Fruit fly (Drosophila melanogaster) whole organism, embryonic: ENCODE results near the gene CG34002.

Source experiments
- Bgb ChIP-seq: fragments of 200-800 bp; sonication (Bioruptor generic); IDR thresholded peaks from 2 replicates; pipeline ENCODE4 v1.3.6; 2022; ENCODE audit warnings: missing biosample characterization, missing genetic modification characterization; ENCODE audit not compliant: partially characterized antibody
- Bteb2 ChIP-seq: fragments of 200-800 bp; sonication (Bioruptor generic); optimal IDR thresholded peaks from 2 replicates; lab custom pipeline; 2016; ENCODE audit warnings: missing biosample characterization, missing genetic modification characterization
- CG10147 ChIP-seq: fragments of 200-800 bp; sonication (Bioruptor generic); optimal IDR thresholded peaks from 2 replicates; lab custom pipeline; 2019; ENCODE audit warnings: missing biosample characterization, mild to moderate bottlenecking, missing genetic modification characterization, moderate library complexity
- CG11085 ChIP-seq: fragments of 200-800 bp; sonication (Bioruptor generic); IDR thresholded peaks from 2 replicates; pipeline ENCODE4 v1.3.6; 2022; ENCODE audit warnings: missing biosample characterization, missing genetic modification characterization
- CG12104 ChIP-seq: fragments of 200-800 bp; sonication (Bioruptor generic); optimal IDR thresholded peaks from 3 replicates; lab custom pipeline; 2016; ENCODE audit warnings: missing biosample characterization, missing genetic modification characterization
- CG12155 ChIP-seq: fragments of 200-800 bp; sonication (Bioruptor generic); optimal IDR thresholded peaks from 3 replicates; lab custom pipeline; 2016; ENCODE audit warnings: missing biosample characterization, missing genetic modification characterization
- CG16815 ChIP-seq: fragments of 200-800 bp; sonication (Bioruptor generic); optimal IDR thresholded peaks from 3 replicates; lab custom pipeline; 2017; ENCODE audit warnings: missing biosample characterization, mild to moderate bottlenecking, missing genetic modification characterization
- CG18262 ChIP-seq: fragments of 200-800 bp; optimal IDR thresholded peaks from 3 replicates; lab custom pipeline; 2019; ENCODE audit warnings: missing biosample characterization, mild to moderate bottlenecking, missing genetic modification characterization, moderate library complexity
- CG1832 ChIP-seq: fragments of 200-800 bp; sonication (Bioruptor generic); optimal IDR thresholded peaks from 2 replicates; lab custom pipeline; 2017; ENCODE audit warnings: missing biosample characterization, mild to moderate bottlenecking, missing genetic modification characterization, inconsistent platforms
- CG30020 ChIP-seq: fragments of 200-800 bp; optimal IDR thresholded peaks from 2 replicates; lab custom pipeline; 2019; ENCODE audit warnings: missing biosample characterization, mild to moderate bottlenecking, missing genetic modification characterization, moderate library complexity
- CG30431 ChIP-seq: fragments of 200-800 bp; sonication (Bioruptor generic); optimal IDR thresholded peaks from 2 replicates; lab custom pipeline; 2017; ENCODE audit warnings: missing biosample characterization, missing genetic modification characterization
- CG32772 ChIP-seq: fragments of 200-800 bp; sonication (Bioruptor generic); IDR thresholded peaks from 2 replicates; pipeline ENCODE4 v1.3.6; 2022; ENCODE audit warnings: missing biosample characterization, missing genetic modification characterization
- CG3995 ChIP-seq: fragments of 200-800 bp; sonication (Bioruptor generic); optimal IDR thresholded peaks from 3 replicates; lab custom pipeline; 2016; ENCODE audit warnings: missing biosample characterization, missing genetic modification characterization
- CG4282 ChIP-seq: fragments of 200-800 bp; sonication (Bioruptor generic); optimal IDR thresholded peaks from 2 replicates; lab custom pipeline; 2016; ENCODE audit warnings: missing biosample characterization, missing genetic modification characterization
- CG9609 ChIP-seq: fragments of 200-800 bp; sonication (Bioruptor generic); optimal IDR thresholded peaks from 3 replicates; lab custom pipeline; 2016; ENCODE audit warnings: missing biosample characterization, missing genetic modification characterization
- CG9932 ChIP-seq: fragments of 200-800 bp; sonication (Bioruptor generic); IDR thresholded peaks from 2 replicates; pipeline ENCODE4 v1.3.6; 2022; ENCODE audit warnings: missing biosample characterization, missing genetic modification characterization
- D ChIP-seq, 2 experiments: fragments of 200-800 bp in 1 of 2; fragments of >200 bp in 1 of 2; sonication (Bioruptor generic) in 1 of 2; optimal IDR thresholded peaks; 2 replicates in 1 of 2; 3 replicates in 1 of 2; lab custom pipeline; 2017; ENCODE audit warnings: mild to moderate bottlenecking in 1 of 2, missing biosample characterization in 1 of 2, missing genetic modification characterization in 1 of 2, missing genetic modification reagents in 1 of 2
- Doc3 ChIP-seq: fragments of 200-800 bp; sonication (Bioruptor generic); IDR thresholded peaks from 3 replicates; pipeline ENCODE4 v1.3.6; 2022; ENCODE audit warnings: missing biosample characterization, missing genetic modification characterization; ENCODE audit not compliant: partially characterized antibody
- Gug ChIP-seq: fragments of 200-800 bp; sonication (Bioruptor generic); IDR thresholded peaks from 4 replicates; pipeline ENCODE4 v1.3.6; 2022; ENCODE audit warnings: missing biosample characterization, missing genetic modification characterization
- HLHmδ ChIP-seq: fragments of 200-800 bp; sonication (Bioruptor generic); optimal IDR thresholded peaks from 2 replicates; lab custom pipeline; 2018; ENCODE audit warnings: missing biosample characterization, mild to moderate bottlenecking, missing genetic modification characterization, moderate library complexity
- Hsf ChIP-seq: fragments of 200-800 bp; sonication (Bioruptor generic); optimal IDR thresholded peaks from 3 replicates; lab custom pipeline; 2016; ENCODE audit warnings: missing biosample characterization, missing genetic modification characterization
- MBD-R2 ChIP-seq: fragments of 200-800 bp; sonication (Bioruptor generic); IDR thresholded peaks from 2 replicates; pipeline ENCODE4 v1.3.6; 2022; ENCODE audit warnings: missing biosample characterization, missing genetic modification characterization
- Mad ChIP-seq: fragments of 200-800 bp; sonication (Bioruptor generic); optimal IDR thresholded peaks from 2 replicates; lab custom pipeline; 2016; ENCODE audit warnings: missing biosample characterization, missing genetic modification characterization
- NC2β ChIP-seq: fragments of 200-800 bp; sonication (Bioruptor generic); optimal IDR thresholded peaks from 2 replicates; lab custom pipeline; 2016; ENCODE audit warnings: missing biosample characterization, missing genetic modification characterization
- Neu2 ChIP-seq: fragments of 200-800 bp; sonication (Bioruptor generic); optimal IDR thresholded peaks from 3 replicates; lab custom pipeline; 2016; ENCODE audit warnings: missing biosample characterization, missing genetic modification characterization, borderline replicate concordance
- Scr ChIP-seq: fragments of 200-800 bp; sonication (Bioruptor generic); IDR thresholded peaks from 2 replicates; pipeline ENCODE4 v1.3.6; 2022; ENCODE audit warnings: missing biosample characterization, missing genetic modification characterization; ENCODE audit not compliant: partially characterized antibody
- Sry-δ ChIP-seq: fragments of 200-800 bp; sonication (Bioruptor generic); optimal IDR thresholded peaks from 2 replicates; lab custom pipeline; 2016; ENCODE audit warnings: missing biosample characterization, missing genetic modification characterization
- Vsx1 ChIP-seq: fragments of 200-800 bp; sonication (Bioruptor generic); optimal IDR thresholded peaks from 2 replicates; lab custom pipeline; 2017; ENCODE audit warnings: missing biosample characterization, mild to moderate bottlenecking, missing genetic modification characterization, missing genetic modification reagents
- YL-1 ChIP-seq: fragments of 200-800 bp; sonication (Bioruptor generic); optimal IDR thresholded peaks from 3 replicates; lab custom pipeline; 2017; ENCODE audit warnings: missing biosample characterization, mild to moderate bottlenecking, missing genetic modification characterization
- ato ChIP-seq: fragments of 200-800 bp; sonication (Bioruptor generic); IDR thresholded peaks from 2 replicates; pipeline ENCODE4 v1.3.6; 2022; ENCODE audit warnings: missing biosample characterization, missing genetic modification characterization; ENCODE audit not compliant: partially characterized antibody
- chinmo ChIP-seq: fragments of 200-800 bp; sonication (Bioruptor generic); IDR thresholded peaks from 4 replicates; pipeline ENCODE4 v1.3.6; 2022; ENCODE audit warnings: missing biosample characterization, missing genetic modification characterization; ENCODE audit not compliant: partially characterized antibody
- chm ChIP-seq: fragments of 200-800 bp; sonication (Bioruptor generic); IDR thresholded peaks from 2 replicates; pipeline ENCODE4 v1.3.6; 2022; ENCODE audit warnings: missing biosample characterization, missing genetic modification characterization
- da ChIP-seq: fragments of 200-800 bp; sonication (Bioruptor generic); optimal IDR thresholded peaks from 2 replicates; lab custom pipeline; 2016; ENCODE audit warnings: missing biosample characterization, missing genetic modification characterization
- h ChIP-seq: fragments of >200 bp; optimal IDR thresholded peaks from 2 replicates; lab custom pipeline; 2017
- inv ChIP-seq: fragments of 200-800 bp; sonication (Bioruptor generic); IDR thresholded peaks from 2 replicates; pipeline ENCODE4 v1.3.6; 2022; ENCODE audit warnings: missing biosample characterization, missing genetic modification characterization; ENCODE audit not compliant: partially characterized antibody
- jigr1 ChIP-seq: fragments of 200-800 bp; sonication (Bioruptor generic); IDR thresholded peaks from 3 replicates; pipeline ENCODE4 v1.3.6; 2022; ENCODE audit warnings: missing biosample characterization, missing genetic modification characterization
- lola ChIP-seq, 3 experiments: fragments of >200 bp in 2 of 3; fragments of 200-800 bp in 1 of 3; sonication (Bioruptor generic) in 1 of 3; optimal IDR thresholded peaks; 2 replicates each; lab custom pipeline; 2017 to 2019; ENCODE audit warnings: missing biosample characterization in 3 of 3, missing genetic modification characterization in 3 of 3, mild to moderate bottlenecking in 1 of 3, moderate library complexity in 1 of 3
- mld ChIP-seq: fragments of 200-800 bp; sonication (Bioruptor generic); IDR thresholded peaks from 3 replicates; pipeline ENCODE4 v1.3.6; 2022; ENCODE audit warnings: missing biosample characterization, missing genetic modification characterization; ENCODE audit not compliant: partially characterized antibody
- nerfin-2 ChIP-seq: fragments of 200-800 bp; sonication (Bioruptor generic); IDR thresholded peaks from 2 replicates; pipeline ENCODE4 v1.3.6; 2022; ENCODE audit warnings: missing biosample characterization, missing genetic modification characterization; ENCODE audit not compliant: partially characterized antibody
- nmo ChIP-seq: fragments of 200-800 bp; sonication (Bioruptor generic); optimal IDR thresholded peaks from 2 replicates; lab custom pipeline; 2018; ENCODE audit warnings: missing biosample characterization, mild to moderate bottlenecking, missing genetic modification characterization, moderate library complexity
- p53 ChIP-seq: fragments of 200-800 bp; sonication (Bioruptor generic); optimal IDR thresholded peaks from 2 replicates; lab custom pipeline; 2016; ENCODE audit warnings: missing biosample characterization, missing genetic modification characterization
- pzg ChIP-seq: fragments of 200-800 bp; sonication (Bioruptor generic); optimal IDR thresholded peaks from 3 replicates; lab custom pipeline; 2018; ENCODE audit warnings: missing biosample characterization, mild to moderate bottlenecking, missing genetic modification characterization, moderate library complexity
- sc ChIP-seq, 3 experiments: fragments of >200 bp in 2 of 3; fragments of 200-800 bp in 1 of 3; sonication (Bioruptor generic) in 1 of 3; optimal IDR thresholded peaks; 2 replicates in 2 of 3; 3 replicates in 1 of 3; lab custom pipeline; 2017; ENCODE audit warnings: mild to moderate bottlenecking in 1 of 3, missing biosample characterization in 1 of 3, missing genetic modification characterization in 1 of 3, missing genetic modification reagents in 1 of 3
- shn ChIP-seq: fragments of 200-800 bp; sonication (Bioruptor generic); optimal IDR thresholded peaks from 3 replicates; lab custom pipeline; 2016; ENCODE audit warnings: missing biosample characterization, missing genetic modification characterization
- tin ChIP-seq: fragments of 200-800 bp; sonication (Bioruptor generic); optimal IDR thresholded peaks from 3 replicates; lab custom pipeline; 2016; ENCODE audit warnings: missing biosample characterization, missing genetic modification characterization
- twi ChIP-seq: fragments of 200-800 bp; optimal IDR thresholded peaks from 2 replicates; lab custom pipeline; 2019; ENCODE audit warnings: missing biosample characterization, mild to moderate bottlenecking, missing genetic modification characterization, moderate library complexity
- unc-4 ChIP-seq: fragments of 200-800 bp; sonication (Bioruptor generic); IDR thresholded peaks from 2 replicates; pipeline ENCODE4 v1.3.6; 2022; ENCODE audit warnings: missing biosample characterization, missing genetic modification characterization; ENCODE audit not compliant: partially characterized antibody
- vnd ChIP-seq: fragments of 200-800 bp; sonication (Bioruptor generic); IDR thresholded peaks from 3 replicates; pipeline ENCODE4 v1.3.6; 2022; ENCODE audit warnings: missing biosample characterization, missing genetic modification characterization; ENCODE audit not compliant: partially characterized antibody
- zen ChIP-seq: fragments of 200-800 bp; sonication (Bioruptor generic); optimal IDR thresholded peaks from 3 replicates; lab custom pipeline; 2018; ENCODE audit warnings: missing biosample characterization, mild to moderate bottlenecking, missing genetic modification characterization, moderate library complexity

Gene CG34002

DNA sequence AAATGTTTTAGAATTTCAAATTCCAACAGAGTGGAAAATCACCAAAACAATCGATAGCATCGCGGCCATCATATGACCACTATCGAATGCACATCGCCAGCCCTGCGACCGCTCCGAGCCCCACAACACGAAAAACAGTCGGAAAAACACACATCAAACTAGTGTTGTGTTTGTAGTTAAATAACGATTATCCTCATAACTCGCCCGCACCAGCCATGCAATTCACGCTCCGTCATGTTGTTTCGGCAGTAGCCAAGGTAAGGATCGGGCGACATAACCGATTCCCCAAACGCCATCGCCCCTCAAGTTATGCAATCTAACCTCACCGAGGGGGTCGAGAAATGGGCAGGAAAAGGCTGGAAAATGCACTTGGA, 11.3 kb upstream of the CG34002 start (continued):
- peak; percentile 36 for TF ChIP-seq pzg
- TF ChIP-seq CG16815 (GFP tag; lab: Kevin White, UChicago) = no peak
- no peak for TF ChIP-seq da
- peak; percentile 66; the same call in 1 of the 3 replicates for TF ChIP-seq mld (GFP tag; lab: Robert Waterston, UW)
- TF ChIP-seq chinmo (GFP tag; lab: Robert Waterston, UW) = 0 out of 4 replicates have a peak, but pooled peaks have one; percentile 62
- TF ChIP-seq inv (GFP tag; lab: Robert Waterston, UW) = peak; percentile 58; the same call in 1 of the 2 replicates
- no peak for TF ChIP-seq CG12155 (GFP tag; lab: Kevin White, UChicago)
- no peak for TF ChIP-seq p53
- TF ChIP-seq twi (tag; lab: Kevin White, UChicago) = no peak
- no peak for TF ChIP-seq CG12104 (GFP tag; lab: Kevin White, UChicago)
- TF ChIP-seq CG18262 (tag; lab: Kevin White, UChicago) = no peak
- TF ChIP-seq CG4282 (GFP tag; lab: Kevin White, UChicago) = no peak
- TF ChIP-seq CG30431 (GFP tag; lab: Kevin White, UChicago) = no peak
- TF ChIP-seq zen (tag; lab: Kevin White, UChicago) = no peak
- TF ChIP-seq NC2β = no peak
- peak; percentile 24; the same call in 1 of the 2 replicates for TF ChIP-seq CG11085
- TF ChIP-seq HLHmδ (GFP tag; lab: Kevin White, UChicago) = no peak
- peak; percentile 70 for TF ChIP-seq unc-4
- TF ChIP-seq CG3995 (GFP tag; lab: Kevin White, UChicago) = no peak
- peak; percentile 10 for TF ChIP-seq shn (GFP tag; lab: Kevin White, UChicago)
- TF ChIP-seq Gug (GFP tag; lab: Robert Waterston, UW) = peak; percentile 38; the same call in 1 of the 4 replicates
- TF ChIP-seq vnd (GFP tag; lab: Robert Waterston, UW) = peak; percentile 69
- TF ChIP-seq CG1832 (GFP tag; lab: Kevin White, UChicago) = no peak
- TF ChIP-seq YL-1 (GFP tag; lab: Kevin White, UChicago) = peak; percentile 61
- no peak for TF ChIP-seq tin (GFP tag; lab: Kevin White, UChicago)
- TF ChIP-seq Vsx1 (GFP tag; lab: Kevin White, UChicago) = no peak
- no peak for TF ChIP-seq CG32772
- TF ChIP-seq Hsf = peak; percentile 5
- no peak for TF ChIP-seq CG10147 (GFP tag; lab: Kevin White, UChicago)
- TF ChIP-seq CG9609 (GFP tag; lab: Kevin White, UChicago) = no peak
- TF ChIP-seq Neu2 (GFP tag; lab: Kevin White, UChicago) = no peak
- TF ChIP-seq Bgb (GFP tag; lab: Robert Waterston, UW) = peak; percentile 76
- peak; percentile 74 for TF ChIP-seq Scr (GFP tag; lab: Robert Waterston, UW)
- TF ChIP-seq h (lab: Kevin White, UChicago) = no peak
- TF ChIP-seq jigr1 = no peak
- no peak for TF ChIP-seq sc (optimal IDR thresholded peaks at IDR 0.05; lab: Kevin White, UChicago)
- no peak for TF ChIP-seq sc (GFP tag; optimal IDR thresholded peaks at IDR 0.05; lab: Kevin White, UChicago)
- TF ChIP-seq lola (GFP tag; optimal IDR thresholded peaks at IDR 0.05; lab: Kevin White, UChicago) = no peak
- TF ChIP-seq Doc3 (GFP tag; lab: Robert Waterston, UW) = peak; percentile 62; the same call in 2 of the 3 replicates
- no peak for TF ChIP-seq Mad
- TF ChIP-seq CG9932 (GFP tag; lab: Robert Waterston, UW) = peak; percentile 66
- TF ChIP-seq MBD-R2 = peak; percentile 29; the same call in 1 of the 2 replicates
- peak; percentile 45 for TF ChIP-seq Sry-δ (GFP tag; lab: Kevin White, UChicago)
- TF ChIP-seq nerfin-2 = peak; percentile 68
- TF ChIP-seq ato (GFP tag; lab: Robert Waterston, UW) = peak; percentile 71
- TF ChIP-seq CG30020 (tag; lab: Kevin White, UChicago) = no peak
- TF ChIP-seq D (optimal IDR thresholded peaks at IDR 0.05; lab: Kevin White, UChicago) = no peak
- no peak for TF ChIP-seq D (GFP tag; optimal IDR thresholded peaks at IDR 0.05; lab: Kevin White, UChicago)
- TF ChIP-seq nmo = no peak
- no peak for TF ChIP-seq Bteb2
- TF ChIP-seq chm (GFP tag; lab: Robert Waterston, UW) = no peak
